7 worm cellular contexts compared by ENCODE assay signal in genomic region chrV:13703960-13704359, ce11.
A peak's percentile ranks its signal among the peaks of the same experiment; 100 is the strongest.
TF ChIP-seq lines count a peak whose summit lies in the region.

T01D3.3 (plus strand) TSS chrV:13704271.

TF ChIP-seq in whole organism, L1 larva, 84 proteins besides CTCF, POLR2A, EP300 and RAD21:
- peak; percentile 23 for TF ChIP-seq unc-130 (tag; optimal IDR thresholded peaks at IDR 0.05; lab: Kevin White, UChicago)
- peak; percentile 36 for TF ChIP-seq C16A3.4 (tag; optimal IDR thresholded peaks at IDR 0.05; lab: Kevin White, UChicago)
- TF ChIP-seq nhr-85 (tag; lab: Kevin White, UChicago): peak; percentile 59
- TF ChIP-seq lin-14 (GFP tag; optimal IDR thresholded peaks at IDR 0.05; lab: Kevin White, UChicago): peak; percentile 50
- no peak for TF ChIP-seq mef-2 (tag; optimal IDR thresholded peaks at IDR 0.05; lab: Kevin White, UChicago)
- peak in 1 of 2 experiments; percentile 51 for TF ChIP-seq mdl-1 (tag; optimal IDR thresholded peaks at IDR 0.05; lab: Kevin White, UChicago)
- peak in 2 of 3 experiments; percentile 14 to 32 for TF ChIP-seq dpl-1 (GFP tag; optimal IDR thresholded peaks at IDR 0.05; lab: Kevin White, UChicago)
- TF ChIP-seq blmp-1 (tag; optimal IDR thresholded peaks at IDR 0.05; lab: Kevin White, UChicago): peak; percentile 92
- TF ChIP-seq elt-3 (tag; optimal IDR thresholded peaks at IDR 0.05; lab: Kevin White, UChicago): peak in 3 of 6 experiments; percentile 3 to 61 (median 22)
- peak; percentile 56 for TF ChIP-seq mep-1 (tag; optimal IDR thresholded peaks at IDR 0.05; lab: Kevin White, UChicago)
- TF ChIP-seq nhr-20 (tag; optimal IDR thresholded peaks at IDR 0.05; lab: Kevin White, UChicago): no peak
- TF ChIP-seq nhr-47 (tag; optimal IDR thresholded peaks at IDR 0.05; lab: Kevin White, UChicago): no peak

TF ChIP-seq in whole organism, L2 larva, 48 proteins besides CTCF, POLR2A, EP300 and RAD21 (continues in another document):
- TF ChIP-seq sem-4 (tag; optimal IDR thresholded peaks at IDR 0.05; lab: Kevin White, UChicago) (peak; percentile 37), skn-1 (tag; optimal IDR thresholded peaks at IDR 0.05; lab: Kevin White, UChicago) (no peak), crh-2 (tag; optimal IDR thresholded peaks at IDR 0.05; lab: Kevin White, UChicago) (no peak), unc-39 (tag; optimal IDR thresholded peaks at IDR 0.05; lab: Kevin White, UChicago) (no peak), unc-55 (GFP tag; optimal IDR thresholded peaks at IDR 0.05; lab: Kevin White, UChicago) (no peak), sma-3 (GFP tag; optimal IDR thresholded peaks at IDR 0.05; lab: Kevin White, UChicago) (no peak), mdl-1 (tag; optimal IDR thresholded peaks at IDR 0.05; lab: Kevin White, UChicago) (no peak), ceh-82 (tag; optimal IDR thresholded peaks at IDR 0.05; lab: Kevin White, UChicago) (no peak), nhr-77 (tag; optimal IDR thresholded peaks at IDR 0.05; lab: Kevin White, UChicago) (no peak), mbf-1 (tag; optimal IDR thresholded peaks at IDR 0.05; lab: Kevin White, UChicago) (no peak), nhr-11 (tag; optimal IDR thresholded peaks at IDR 0.05; lab: Kevin White, UChicago) (no peak), nhr-12 (tag; optimal IDR thresholded peaks at IDR 0.05; lab: Kevin White, UChicago) (no peak), fos-1 (tag; optimal IDR thresholded peaks at IDR 0.05; lab: Kevin White, UChicago) (no peak), nhr-129 (tag; optimal IDR thresholded peaks at IDR 0.05; lab: Kevin White, UChicago) (peak; percentile 74)

TF ChIP-seq in whole organism, L3 larva, 47 proteins besides CTCF, POLR2A, EP300 and RAD21:
- TF ChIP-seq mdl-1 (tag; optimal IDR thresholded peaks at IDR 0.05; lab: Kevin White, UChicago) (no peak), elt-1 (tag; optimal IDR thresholded peaks at IDR 0.05; lab: Kevin White, UChicago) (no peak), nfya-1 (tag; optimal IDR thresholded peaks at IDR 0.05; lab: Kevin White, UChicago; ENCODE audit: insufficient read depth) (no peak), unc-39 (tag; optimal IDR thresholded peaks at IDR 0.05; lab: Kevin White, UChicago) (no peak), nhr-76 (tag; optimal IDR thresholded peaks at IDR 0.05; lab: Kevin White, UChicago) (no peak), egl-5 (tag; optimal IDR thresholded peaks at IDR 0.05; lab: Kevin White, UChicago) (peak; percentile 78), hmg-11 (tag; optimal IDR thresholded peaks at IDR 0.05; lab: Kevin White, UChicago) (no peak), nhr-12 (tag; optimal IDR thresholded peaks at IDR 0.05; lab: Kevin White, UChicago) (no peak), ztf-11 (tag; optimal IDR thresholded peaks at IDR 0.05; lab: Kevin White, UChicago) (no peak), fkh-10 (GFP tag; optimal IDR thresholded peaks at IDR 0.05; lab: Kevin White, UChicago) (no peak), nhr-25 (tag; optimal IDR thresholded peaks at IDR 0.05; lab: Kevin White, UChicago) (peak; percentile 83), ceh-28 (tag; optimal IDR thresholded peaks at IDR 0.05; lab: Kevin White, UChicago) (no peak), nhr-23 (tag; optimal IDR thresholded peaks at IDR 0.05; lab: Kevin White, UChicago) (no peak), nhr-77 (tag; optimal IDR thresholded peaks at IDR 0.05; lab: Kevin White, UChicago) (no peak), lin-15B (tag; optimal IDR thresholded peaks at IDR 0.05; lab: Kevin White, UChicago) (no peak)

TF ChIP-seq in whole organism, L4 larva, 104 proteins besides CTCF, POLR2A, EP300 and RAD21:
- TF ChIP-seq nhr-25 (tag; optimal IDR thresholded peaks at IDR 0.05; lab: Kevin White, UChicago; ENCODE audit: borderline replicate concordance, insufficient read depth) (peak; percentile 63), vab-7 (GFP tag; IDR thresholded peaks at IDR 0.05; lab: Robert Waterston, UW) (no peak)
TF ChIP-seq in whole organism, L4 larva: peak in this region for 1.

TF ChIP-seq in whole organism, early embryonic, 17 proteins besides CTCF, POLR2A, EP300 and RAD21:
- no peak for TF ChIP-seq ama-1 (optimal IDR thresholded peaks at IDR 0.05; lab: Kevin White, UChicago)
- no peak for TF ChIP-seq sea-1 (GFP tag; conservative IDR thresholded peaks at IDR 0.05; lab: Robert Waterston, UW)
- TF ChIP-seq ceh-36 (tag; optimal IDR thresholded peaks at IDR 0.05; lab: Kevin White, UChicago): peak; percentile 10

TF ChIP-seq in whole organism, late embryonic, 69 proteins besides CTCF, POLR2A, EP300 and RAD21:
- no peak for TF ChIP-seq elt-2 (tag; optimal IDR thresholded peaks at IDR 0.05; lab: Kevin White, UChicago)
- TF ChIP-seq lim-6 (tag; optimal IDR thresholded peaks at IDR 0.05; lab: Kevin White, UChicago): no peak
- TF ChIP-seq hlh-13 (GFP tag; optimal IDR thresholded peaks at IDR 0.05; lab: Kevin White, UChicago): no peak
- TF ChIP-seq ceh-22 (tag; optimal IDR thresholded peaks at IDR 0.05; lab: Kevin White, UChicago): no peak
- TF ChIP-seq ceh-18 (tag; optimal IDR thresholded peaks at IDR 0.05; lab: Kevin White, UChicago): no peak
- TF ChIP-seq fkh-6 (tag; optimal IDR thresholded peaks at IDR 0.05; lab: Kevin White, UChicago): peak; percentile 5
- TF ChIP-seq sox-2 (GFP tag; IDR thresholded peaks at IDR 0.05; lab: Robert Waterston, UW): no peak
- TF ChIP-seq ztf-16 (tag; optimal IDR thresholded peaks at IDR 0.05; lab: Kevin White, UChicago): no peak
- TF ChIP-seq pros-1 (tag; optimal IDR thresholded peaks at IDR 0.05; lab: Kevin White, UChicago): peak; percentile 31

TF ChIP-seq in whole organism, mixed stage, embryonic, 35 proteins besides CTCF, POLR2A, EP300 and RAD21:
- TF ChIP-seq elt-3 (tag; optimal IDR thresholded peaks at IDR 0.05; lab: Kevin White, UChicago) (no peak), nhr-2 (tag; optimal IDR thresholded peaks at IDR 0.05; lab: Kevin White, UChicago) (peak; percentile 1), nhr-76 (tag; optimal IDR thresholded peaks at IDR 0.05; lab: Kevin White, UChicago) (no peak), mls-2 (tag; optimal IDR thresholded peaks at IDR 0.05; lab: Kevin White, UChicago) (no peak), tbx-8 (GFP tag; optimal IDR thresholded peaks at IDR 0.05; lab: Kevin White, UChicago) (no peak)
TF ChIP-seq in whole organism, mixed stage, embryonic: peak in this region for 1.

Comparison
In these comparisons a context has a peak if more than half of its experiments do, and no peak if none do; other contexts are left out.
1. Of the 29 proteins assayed by ChIP-seq in both whole organism, L4 larva and whole organism, L1 larva: peak only in whole organism, L4 larva: none; only in whole organism, L1 larva: dpl-1, mep-1 and unc-130; in both: none; in neither: 25; mixed calls (peak in some experiments, not most) for 1.